Worm (Caenorhabditis elegans): ENCODE results near the gene mab-7.
A peak's percentile ranks its signal among the peaks of the same experiment; 100 is the strongest.

mab-7 gene

ce11 chrX:912990-913389 lies 15.1 kb upstream of the mab-7 start, which contains the start of gene F35H12.6:
F35H12.6 (plus strand) TSS chrX:913290.
- no peak for TF ChIP-seq T20F7.1 (GFP tag; optimal IDR thresholded peaks at IDR 0.05)
- no peak for TF ChIP-seq ces-1 (GFP tag; optimal IDR thresholded peaks at IDR 0.05)
- TF ChIP-seq nhr-102 (tag; optimal IDR thresholded peaks at IDR 0.05): no peak
- no peak for TF ChIP-seq saeg-2 (GFP tag; IDR thresholded peaks at IDR 0.05)
- TF ChIP-seq tra-1 (GFP tag; IDR thresholded peaks at IDR 0.05): no peak
- TF ChIP-seq pha-4 (GFP tag; IDR thresholded peaks at IDR 0.05): no peak
- TF ChIP-seq pha-4 (tag; optimal IDR thresholded peaks at IDR 0.05): no peak
- no peak for TF ChIP-seq zfp-2 (tag; optimal IDR thresholded peaks at IDR 0.05)
- no peak for TF ChIP-seq lir-3 (tag; optimal IDR thresholded peaks at IDR 0.05)
- TF ChIP-seq dmd-6 (GFP tag; IDR thresholded peaks at IDR 0.05): no peak
- TF ChIP-seq sdz-12 (GFP tag; optimal IDR thresholded peaks at IDR 0.05): no peak
- TF ChIP-seq gei-8 (GFP tag; optimal IDR thresholded peaks at IDR 0.05): no peak
- no peak for TF ChIP-seq Y5F2A.4 (GFP tag; optimal IDR thresholded peaks at IDR 0.05)
- no peak for TF ChIP-seq nhr-6 (tag; optimal IDR thresholded peaks at IDR 0.05)
- TF ChIP-seq zip-2 (tag; optimal IDR thresholded peaks at IDR 0.05): no peak
- TF ChIP-seq hmg-1.1 (GFP tag; IDR thresholded peaks at IDR 0.05): no peak
- no peak for TF ChIP-seq F26F4.8 (GFP tag; conservative IDR thresholded peaks at IDR 0.05)

ce11 chrX:912564-912963 lies 14.7 kb upstream of the mab-7 start:
- TF ChIP-seq unc-62 (GFP tag; optimal IDR thresholded peaks at IDR 0.05 in 1 of 2): peak in 1 of 2 experiments; percentile 95
- no peak for TF ChIP-seq unc-62 (tag; optimal IDR thresholded peaks at IDR 0.05)
- no peak for TF ChIP-seq ceh-44 (GFP tag; IDR thresholded peaks at IDR 0.05)

- peak; percentile 23 for TF ChIP-seq rbr-2 (tag; optimal IDR thresholded peaks at IDR 0.05)
- peak; percentile 15 for TF ChIP-seq hlh-30 (tag; optimal IDR thresholded peaks at IDR 0.05; ENCODE audit: insufficient read depth)
- no peak for TF ChIP-seq nhr-76 (tag; optimal IDR thresholded peaks at IDR 0.05)
- peak; percentile 19 for TF ChIP-seq fkh-10 (GFP tag; optimal IDR thresholded peaks at IDR 0.05)
- TF ChIP-seq ctbp-1 (GFP tag; IDR thresholded peaks at IDR 0.05): 0 out of 2 replicates have a peak, but pooled peaks have one; percentile 10
- TF ChIP-seq ceh-82 (tag; optimal IDR thresholded peaks at IDR 0.05): no peak
- 0 out of 2 replicates have a peak, but pooled peaks have one; percentile 32 for TF ChIP-seq hmg-1.1 (GFP tag; IDR thresholded peaks at IDR 0.05)
- TF ChIP-seq daf-8 (GFP tag; IDR thresholded peaks at IDR 0.05): no peak
- TF ChIP-seq lin-1 (GFP tag; IDR thresholded peaks at IDR 0.05): no peak
- no peak for TF ChIP-seq F26F4.8 (GFP tag; conservative IDR thresholded peaks at IDR 0.05)
- no peak for TF ChIP-seq hlh-11 (tag; optimal IDR thresholded peaks at IDR 0.05)
- no peak for TF ChIP-seq pqm-1 (tag; optimal IDR thresholded peaks at IDR 0.05)
- TF ChIP-seq cey-2 (tag; optimal IDR thresholded peaks at IDR 0.05; ENCODE audit: borderline replicate concordance, insufficient read depth): no peak
- no peak for TF ChIP-seq lim-7 (GFP tag; IDR thresholded peaks at IDR 0.05)
- TF ChIP-seq unc-62 (GFP tag; optimal IDR thresholded peaks at IDR 0.05 in 1 of 2): no peak
- no peak for TF ChIP-seq unc-62 (tag; optimal IDR thresholded peaks at IDR 0.05)
- no peak for TF ChIP-seq dmd-8 (GFP tag; IDR thresholded peaks at IDR 0.05)
- TF ChIP-seq F49E8.2 (tag; optimal IDR thresholded peaks at IDR 0.05; ENCODE audit: borderline replicate concordance): no peak
- TF ChIP-seq dmd-6 (GFP tag; IDR thresholded peaks at IDR 0.05): no peak
- TF ChIP-seq Y105C5A.15 (GFP tag; IDR thresholded peaks at IDR 0.05): no peak
These were observed 12.5 kb upstream of the mab-7 start for ce11 chrX:910337-910736.

- TF ChIP-seq Y48G9A.11 (GFP tag; IDR thresholded peaks at IDR 0.05) (no peak), Y105C5A.15 (GFP tag; IDR thresholded peaks at IDR 0.05) (no peak)
These were observed 4.7 kb upstream of the mab-7 start, which contains the start of gene ZC13.10 for ce11 chrX:902512-902911. ZC13.10 (minus strand) TSS chrX:902612.
